Worm (Caenorhabditis elegans) whole organism, L4 larva: ENCODE data around the gene F08F3.6.

Source experiments
- R02D3.7 ChIP-seq: fragments of 150-350 bp; sonication (generic microtip); optimal IDR thresholded peaks from 3 replicates; lab custom pipeline; 2014; ENCODE audit warnings: missing biosample characterization, missing genetic modification characterization
- aha-1 ChIP-seq: fragments of 150-350 bp; peaks from one replicate; lab custom pipeline; 2014; ENCODE audit warnings: missing biosample characterization, missing genetic modification characterization
- ceh-28 ChIP-seq: fragments of 150-350 bp; optimal IDR thresholded peaks from 2 replicates; lab custom pipeline; 2014; ENCODE audit warnings: missing biosample characterization, missing genetic modification reagents, missing genetic modification characterization
- ceh-32 ChIP-seq: sonication (generic microtip); optimal IDR thresholded peaks from 2 replicates; lab custom pipeline; 2016; ENCODE audit warnings: mild to moderate bottlenecking, missing genetic modification characterization, missing compliant biosample characterization; ENCODE audit not compliant: poor library complexity
- cey-2 ChIP-seq: sonication (generic microtip); optimal IDR thresholded peaks from 3 replicates; lab custom pipeline; 2017; ENCODE audit warnings: missing genetic modification characterization, mild to moderate bottlenecking, missing compliant biosample characterization, antibody characterized with exemption, borderline replicate concordance; ENCODE audit not compliant: insufficient read depth
- daf-12 ChIP-seq: fragments of 150-350 bp; optimal IDR thresholded peaks from 2 replicates; lab custom pipeline; 2014; ENCODE audit warnings: missing biosample characterization, missing genetic modification reagents, missing genetic modification characterization
- daf-16 ChIP-seq, 3 experiments: sonication (generic microtip); optimal IDR thresholded peaks; 2 replicates each; lab custom pipeline; 2016 to 2017; ENCODE audit warnings: missing genetic modification characterization in 3 of 3, missing genetic modification reagents in 3 of 3, mild to moderate bottlenecking in 2 of 3, missing compliant biosample characterization in 2 of 3, missing biosample characterization in 1 of 3, moderate library complexity in 1 of 3
- dmd-6 ChIP-seq: fragments of 200-800 bp; sonication (Bioruptor generic); IDR thresholded peaks from 2 replicates; pipeline ENCODE4 v1.3.6; 2022; ENCODE audit warnings: missing genetic modification reagents, missing genetic modification characterization, missing compliant biosample characterization
- dmd-9 ChIP-seq: fragments of 200-800 bp; sonication (Bioruptor generic); IDR thresholded peaks from 2 replicates; pipeline ENCODE4 v1.3.6; 2022; ENCODE audit warnings: missing genetic modification reagents, missing genetic modification characterization, missing compliant biosample characterization
- dve-1 ChIP-seq: sonication (generic microtip); optimal IDR thresholded peaks from 2 replicates; lab custom pipeline; 2017; ENCODE audit warnings: antibody characterized with exemption, mild to moderate bottlenecking, missing genetic modification characterization, missing compliant biosample characterization; ENCODE audit not compliant: insufficient read depth
- egl-27 ChIP-seq: sonication (generic microtip); optimal IDR thresholded peaks from 3 replicates; lab custom pipeline; 2017; ENCODE audit warnings: missing biosample characterization, missing genetic modification reagents, missing genetic modification characterization
- fkh-10 ChIP-seq: fragments of 150-350 bp; optimal IDR thresholded peaks from 2 replicates; lab custom pipeline; 2014; ENCODE audit warnings: missing biosample characterization, missing genetic modification reagents, missing genetic modification characterization
- hlh-11 ChIP-seq: fragments of 200-800 bp; sonication (Bioruptor generic); optimal IDR thresholded peaks from 2 replicates; lab custom pipeline; 2018; ENCODE audit warnings: mild to moderate bottlenecking, missing genetic modification characterization, missing compliant biosample characterization
- hlh-30 ChIP-seq: sonication (generic microtip); optimal IDR thresholded peaks from 2 replicates; lab custom pipeline; 2017; ENCODE audit warnings: antibody characterized with exemption, mild to moderate bottlenecking, missing genetic modification characterization, missing compliant biosample characterization; ENCODE audit not compliant: insufficient read depth
- jun-1 ChIP-seq: fragments of 150-350 bp; optimal IDR thresholded peaks from 2 replicates; lab custom pipeline; 2014; ENCODE audit warnings: missing biosample characterization, missing genetic modification reagents, missing genetic modification characterization
- lin-15B ChIP-seq: fragments of 150-350 bp; sonication (generic microtip); optimal IDR thresholded peaks from 3 replicates; lab custom pipeline; 2014; ENCODE audit warnings: missing biosample characterization, missing genetic modification characterization
- lsy-2 ChIP-seq, 2 experiments: fragments of 150-350 bp in 1 of 2; sonication (generic microtip) in 1 of 2; optimal IDR thresholded peaks; 2 replicates each; lab custom pipeline; 2014 to 2017; ENCODE audit warnings: missing biosample characterization in 2 of 2, missing genetic modification characterization in 2 of 2
- mdl-1 ChIP-seq, 2 experiments: fragments of 150-350 bp in 1 of 2; sonication (generic microtip) in 1 of 2; optimal IDR thresholded peaks; 2 replicates each; lab custom pipeline; 2014 to 2017; ENCODE audit warnings: missing biosample characterization in 2 of 2, missing genetic modification characterization in 2 of 2
- mep-1 ChIP-seq: fragments of 150-350 bp; sonication (generic microtip); optimal IDR thresholded peaks from 3 replicates; lab custom pipeline; 2014; ENCODE audit warnings: missing biosample characterization, missing genetic modification characterization
- mxl-3 ChIP-seq: fragments of 200-800 bp; sonication (Bioruptor generic); optimal IDR thresholded peaks from 2 replicates; lab custom pipeline; 2018; ENCODE audit warnings: mild to moderate bottlenecking, missing genetic modification characterization, missing compliant biosample characterization
- nhr-111 ChIP-seq: fragments of 200-800 bp; sonication (Bioruptor generic); optimal IDR thresholded peaks from 2 replicates; lab custom pipeline; 2018; ENCODE audit warnings: mild to moderate bottlenecking, missing genetic modification characterization, missing compliant biosample characterization
- nhr-237 ChIP-seq: sonication (generic microtip); optimal IDR thresholded peaks from 2 replicates; lab custom pipeline; 2017; ENCODE audit warnings: missing biosample characterization, missing genetic modification characterization
- nhr-25 ChIP-seq: sonication (generic microtip); optimal IDR thresholded peaks from 2 replicates; lab custom pipeline; 2017; ENCODE audit warnings: missing genetic modification characterization, mild to moderate bottlenecking, missing compliant biosample characterization, antibody characterized with exemption, moderate library complexity, borderline replicate concordance; ENCODE audit not compliant: insufficient read depth
- nhr-28 ChIP-seq: fragments of 150-350 bp; optimal IDR thresholded peaks from 2 replicates; lab custom pipeline; 2014; ENCODE audit warnings: missing biosample characterization, missing genetic modification characterization
- nhr-48 ChIP-seq: sonication (generic microtip); optimal IDR thresholded peaks from 2 replicates; lab custom pipeline; 2016; ENCODE audit warnings: mild to moderate bottlenecking, missing genetic modification characterization, missing compliant biosample characterization
- nhr-77 ChIP-seq: fragments of 150-350 bp; optimal IDR thresholded peaks from 2 replicates; lab custom pipeline; 2014; ENCODE audit warnings: missing biosample characterization, missing genetic modification characterization
- php-3 ChIP-seq: fragments of 200-800 bp; sonication (Bioruptor generic); IDR thresholded peaks from 2 replicates; pipeline ENCODE4 v1.3.6; 2022; ENCODE audit warnings: missing genetic modification reagents, missing genetic modification characterization, missing compliant biosample characterization
- pqm-1 ChIP-seq: sonication (generic microtip); optimal IDR thresholded peaks from 2 replicates; lab custom pipeline; 2017; ENCODE audit warnings: missing biosample characterization, missing genetic modification characterization
- snpc-4 ChIP-seq: fragments of 150-350 bp; optimal IDR thresholded peaks from 2 replicates; lab custom pipeline; 2014; ENCODE audit warnings: missing biosample characterization, missing genetic modification characterization
- spr-1 ChIP-seq: sonication (generic microtip); optimal IDR thresholded peaks from 2 replicates; lab custom pipeline; 2016; ENCODE audit warnings: mild to moderate bottlenecking, missing genetic modification characterization, missing compliant biosample characterization
- tra-1 ChIP-seq: fragments of 200-800 bp; sonication (Bioruptor generic); IDR thresholded peaks from 2 replicates; pipeline ENCODE4 v1.3.6; 2022; ENCODE audit warnings: missing genetic modification reagents, missing genetic modification characterization, missing compliant biosample characterization
- unc-39 ChIP-seq: sonication (generic microtip); optimal IDR thresholded peaks from 2 replicates; lab custom pipeline; 2017; ENCODE audit warnings: missing biosample characterization, missing genetic modification characterization
- unc-62 ChIP-seq, 3 experiments: fragments of 150-350 bp in 1 of 3; sonication (generic microtip); optimal IDR thresholded peaks in 2 of 3; peaks in 1 of 3; 1 replicate in 1 of 3; 2 replicates in 2 of 3; lab custom pipeline; 2014 to 2017; ENCODE audit warnings: missing biosample characterization in 3 of 3, missing genetic modification characterization in 3 of 3, missing genetic modification reagents in 3 of 3, missing genotype in 1 of 3
- zfp-3 ChIP-seq: fragments of 200-800 bp; sonication (Bioruptor generic); conservative IDR thresholded peaks from 2 replicates; pipeline ENCODE4 v1.3.6; 2022; ENCODE audit warnings: missing genetic modification reagents, missing genetic modification characterization, missing compliant biosample characterization

Gene F08F3.6

DNA sequence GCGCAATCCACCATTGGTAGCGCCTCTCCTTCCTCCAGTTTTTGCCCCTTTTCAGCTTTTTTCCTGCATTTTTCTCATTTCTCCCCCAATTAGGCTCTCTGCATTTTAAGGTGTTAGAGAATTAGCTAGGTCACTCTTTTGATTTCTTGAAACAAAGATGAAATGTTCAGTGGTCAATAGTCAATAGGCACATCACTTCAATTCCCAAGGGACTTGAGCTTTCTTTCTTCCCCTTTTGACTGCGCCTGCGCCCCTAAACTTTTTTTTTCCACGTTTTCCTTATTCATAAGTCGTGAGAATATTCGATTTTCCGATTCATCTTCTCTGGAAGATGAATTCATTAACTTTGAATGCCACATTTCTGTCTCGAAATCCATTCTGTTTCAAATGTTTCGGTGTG lies 15.9 kb downstream of the F08F3.6 start:
- TF ChIP-seq fkh-10 (GFP tag; lab: Kevin White, UChicago) (no peak), aha-1 (tag; lab: Kevin White, UChicago) (peak; percentile 73), zfp-3 (no peak), egl-27 (tag; lab: Kevin White, UChicago) (no peak), mxl-3 (GFP tag; lab: Kevin White, UChicago) (no peak)

DNA sequence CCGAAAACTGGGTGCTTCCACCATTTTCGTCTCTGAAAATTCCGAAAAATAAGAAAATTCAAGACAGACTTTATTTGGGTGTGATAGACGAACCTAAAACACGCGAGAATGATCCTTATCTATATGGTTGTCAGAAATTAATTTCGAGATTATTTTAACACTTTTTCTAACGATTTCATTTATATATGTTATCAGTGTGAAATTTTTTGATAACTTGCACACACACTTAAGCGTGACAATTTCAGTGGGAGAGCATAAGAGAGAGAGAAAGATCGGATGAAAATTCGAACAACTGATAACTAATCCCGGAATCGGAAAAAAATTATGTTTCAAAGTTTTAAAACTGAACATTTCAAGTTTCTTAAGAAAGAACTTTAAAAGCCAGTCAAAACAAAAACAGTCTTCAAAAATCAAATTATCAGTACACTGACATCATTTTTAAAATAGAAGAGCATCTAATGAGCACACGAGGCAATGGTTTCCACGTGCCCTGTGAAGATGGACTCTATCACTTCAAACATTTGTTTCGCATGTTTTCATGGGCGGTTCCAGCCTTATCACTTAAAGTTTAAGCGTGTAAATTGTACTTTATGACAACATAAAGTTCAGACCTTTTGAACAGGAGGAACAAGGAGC lies 26.8 kb downstream of the F08F3.6 start, which contains the start of gene C35A11.4:
TSS of gene C35A11.4 (minus strand) at position 156 of the 636 bp plus-strand sequence.
- TF ChIP-seq hlh-11 (tag; lab: Kevin White, UChicago) = peak; percentile 76
- TF ChIP-seq spr-1 = no peak
- no peak for TF ChIP-seq ceh-28 (tag; lab: Kevin White, UChicago)
- peak; percentile 65 for TF ChIP-seq dmd-6 (GFP tag; lab: Robert Waterston, UW)
- no peak for TF ChIP-seq mep-1 (tag; lab: Kevin White, UChicago)
- TF ChIP-seq dve-1 (tag; lab: Kevin White, UChicago) = peak; percentile 86
- TF ChIP-seq pqm-1 (tag; lab: Kevin White, UChicago) = peak; percentile 62
- peak; percentile 21 for TF ChIP-seq cey-2
- no peak for TF ChIP-seq unc-39 (tag; lab: Kevin White, UChicago)
- TF ChIP-seq php-3 (GFP tag; lab: Robert Waterston, UW) = peak; percentile 61; the same call in 1 of the 2 replicates
- TF ChIP-seq nhr-28 (tag; lab: Kevin White, UChicago) = peak; percentile 71
- TF ChIP-seq snpc-4 (tag; lab: Kevin White, UChicago) = no peak
- no peak for TF ChIP-seq lsy-2 (tag; optimal IDR thresholded peaks at IDR 0.05; lab: Kevin White, UChicago)
- peak in 1 of 2 experiments; percentile 63 for TF ChIP-seq mdl-1 (tag; optimal IDR thresholded peaks at IDR 0.05; lab: Kevin White, UChicago)
- no peak for TF ChIP-seq daf-16 (GFP tag; optimal IDR thresholded peaks at IDR 0.05; lab: Kevin White, UChicago)
- TF ChIP-seq daf-16 (tag; optimal IDR thresholded peaks at IDR 0.05; lab: Kevin White, UChicago) = peak; percentile 81
- peak; percentile 31 for TF ChIP-seq nhr-48 (tag; lab: Kevin White, UChicago)
- no peak for TF ChIP-seq dmd-9
- no peak for TF ChIP-seq daf-12
- TF ChIP-seq nhr-237 (tag; lab: Kevin White, UChicago) = no peak
- no peak for TF ChIP-seq nhr-25
- TF ChIP-seq hlh-30 (tag; lab: Kevin White, UChicago) = peak; percentile 37
- TF ChIP-seq nhr-77 = peak; percentile 73
- TF ChIP-seq aha-1 (tag; lab: Kevin White, UChicago) = peak; percentile 75

DNA sequence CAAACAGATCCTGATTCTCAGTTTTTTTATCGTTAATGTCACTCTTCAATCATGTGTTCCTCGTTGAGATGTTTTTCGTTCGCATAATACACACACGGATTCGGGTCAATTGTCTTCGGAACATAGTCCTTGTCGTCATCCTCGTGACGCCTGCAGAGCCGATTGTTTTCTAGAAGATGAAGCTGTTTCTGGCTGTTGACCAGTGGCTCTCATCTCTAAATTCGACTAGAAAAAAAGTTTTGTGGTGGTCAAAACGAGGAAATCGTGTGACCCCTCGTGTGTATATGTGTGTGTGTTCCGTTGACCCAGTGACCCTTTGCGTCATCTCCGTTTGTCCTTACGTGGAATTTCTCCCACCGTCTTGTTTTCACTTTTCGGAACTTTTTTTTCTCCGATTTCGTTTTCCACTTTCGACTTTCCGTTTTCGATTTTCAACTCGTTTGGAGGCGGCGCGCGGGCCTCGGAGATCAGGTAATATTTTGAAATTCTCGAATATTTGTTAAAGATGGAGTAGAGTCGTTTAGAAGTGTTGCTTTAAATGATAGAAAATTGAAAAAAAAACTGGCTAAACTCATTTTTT lies 33.9 kb downstream of the F08F3.6 start, which contains the start of gene C35A11.2:
TSS of gene C35A11.2 (plus strand) at position 386 of the 580 bp plus-strand sequence.
- peak in 1 of 2 experiments; percentile 94 for TF ChIP-seq unc-62 (GFP tag; optimal IDR thresholded peaks at IDR 0.05 in 1 of 2; lab: Kevin White, UChicago)
- no peak for TF ChIP-seq unc-62 (tag; optimal IDR thresholded peaks at IDR 0.05; lab: Kevin White, UChicago)
- peak; percentile 25 for TF ChIP-seq mxl-3 (GFP tag; lab: Kevin White, UChicago)
- peak; percentile 3 for TF ChIP-seq aha-1 (tag; lab: Kevin White, UChicago)
- no peak for TF ChIP-seq cey-2
- no peak for TF ChIP-seq nhr-237 (tag; lab: Kevin White, UChicago)

DNA sequence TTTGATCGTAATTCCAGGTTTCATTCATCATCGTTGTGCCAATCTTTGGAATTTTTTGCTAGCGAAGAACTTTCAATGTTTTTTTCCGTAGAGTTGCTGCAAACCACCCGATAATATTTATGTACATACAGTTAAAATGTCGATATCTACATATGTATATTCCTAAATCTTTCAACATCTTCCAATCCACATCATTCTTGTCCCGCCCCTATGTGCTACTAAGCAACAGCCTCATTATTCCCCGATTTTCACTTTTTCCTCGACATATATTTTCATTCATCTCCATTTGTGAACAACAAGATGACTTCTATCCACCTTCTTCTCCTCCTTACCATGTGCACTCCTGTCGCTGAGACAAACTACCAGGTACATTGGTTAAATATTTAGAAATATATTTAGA lies 47.7 kb downstream of the F08F3.6 start, which contains the start of gene C35A11.3:
TSS of gene C35A11.3 (plus strand) at position 301 of the 400 bp plus-strand sequence.
- TF ChIP-seq nhr-111 (GFP tag; lab: Kevin White, UChicago) (no peak), jun-1 (no peak), lin-15B (no peak), cey-2 (no peak), R02D3.7 (no peak), ceh-32 (tag; lab: Kevin White, UChicago) (no peak), tra-1 (GFP tag; lab: Robert Waterston, UW) (no peak)
